Fruit fly (Drosophila melanogaster) whole organism, larva: ENCODE measurements around the gene Akt.

Experiments used
- noc ChIP-seq: fragments of 200-800 bp; sonication (Bioruptor generic); optimal IDR thresholded peaks from 3 replicates; lab custom pipeline; 2019; ENCODE audit warnings: missing biosample characterization, mild to moderate bottlenecking, missing genetic modification characterization, moderate library complexity

The Akt gene

dm6 chr3R:16098333-16099267 lies at the start of gene Akt, which contains the start of gene Mhcl:
Gene Akt (plus strand): TSS chr3R:16099228.
Gene Mhcl (minus strand): TSS chr3R:16098761.
- no peak for TF ChIP-seq noc (tag; lab: Kevin White, UChicago)

- TF ChIP-seq noc (tag; lab: Kevin White, UChicago): peak; percentile 36
These were observed 49.7 kb upstream of the Akt start, which contains the start of the genes IKKbeta and CG5013 for dm6 chr3R:16049369-16049768. Gene IKKbeta (minus strand): TSS chr3R:16049421. Gene CG5013 (plus strand): TSS chr3R:16049670.

DNA sequence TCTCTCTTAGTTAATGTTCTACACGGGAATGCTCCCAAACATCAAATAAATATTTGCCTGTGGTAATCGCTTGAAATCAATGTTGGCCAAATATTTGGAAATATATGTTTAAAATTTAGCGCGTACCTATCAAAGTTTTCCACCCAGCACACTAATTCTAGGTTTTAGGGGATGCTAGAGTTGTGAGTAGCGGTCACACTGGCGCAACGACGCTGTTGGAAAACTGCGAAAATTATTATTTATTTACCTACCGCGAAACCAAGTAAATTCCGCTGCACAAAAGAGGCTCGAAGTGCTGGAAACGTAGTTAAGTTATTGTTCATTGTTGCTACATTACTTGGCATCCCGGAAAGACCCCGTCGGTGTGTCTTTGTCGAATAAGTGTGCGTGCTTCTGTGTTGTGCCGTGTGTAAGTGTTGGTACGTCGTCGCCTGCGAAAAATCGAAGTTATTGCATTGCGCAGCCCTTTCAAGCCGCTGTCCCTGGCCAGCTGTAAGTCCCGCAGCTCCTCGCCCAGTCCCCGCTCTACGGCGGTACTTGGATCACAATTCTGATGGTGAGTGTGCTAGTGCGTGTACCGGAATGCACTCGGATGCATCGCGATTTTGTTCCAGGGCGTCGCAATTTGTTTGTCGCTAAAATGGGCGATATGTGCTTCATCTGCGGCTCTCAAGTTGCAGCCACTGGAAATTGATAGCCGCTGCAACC lies 48.3 kb upstream of the Akt start, which contains the start of gene msps:
msps (plus strand) TSS at position 181 of the 708 bp plus-strand sequence.
- no peak for TF ChIP-seq noc (tag; lab: Kevin White, UChicago)

dm6 chr3R:16051329-16051679 lies 47.7 kb upstream of the Akt start:
- no peak for TF ChIP-seq noc (tag; lab: Kevin White, UChicago)

DNA sequence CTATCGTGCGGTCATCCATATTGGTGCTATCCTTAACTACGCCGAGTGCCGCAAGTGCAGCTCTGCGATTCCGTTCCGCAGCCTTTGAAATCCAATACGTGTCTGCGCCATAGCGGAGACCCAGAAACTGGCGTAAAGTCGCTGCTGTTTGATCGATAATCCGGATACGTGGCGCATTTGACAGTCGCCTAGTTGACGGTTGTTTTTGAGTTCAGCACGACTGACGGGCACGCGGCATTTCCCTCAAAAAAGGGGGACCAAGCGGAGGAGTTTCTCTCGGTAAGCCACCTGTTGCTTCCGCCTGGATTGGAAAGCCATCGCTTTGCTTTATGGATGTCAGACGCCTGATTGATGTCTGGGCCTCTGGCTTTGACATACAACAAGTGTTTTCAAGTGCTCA lies 31.5 kb upstream of the Akt start, which contains the start of gene CG10185:
CG10185 (minus strand) TSS at position 101 of the 400 bp plus-strand sequence.
- TF ChIP-seq noc (tag; lab: Kevin White, UChicago): no peak

- no peak for TF ChIP-seq noc (tag; lab: Kevin White, UChicago)
These were observed 29.8 kb upstream of the Akt start for dm6 chr3R:16069266-16069665.

dm6 chr3R:16071689-16072580 lies 27.1 kb upstream of the Akt start:
- TF ChIP-seq noc (tag; lab: Kevin White, UChicago): no peak

DNA sequence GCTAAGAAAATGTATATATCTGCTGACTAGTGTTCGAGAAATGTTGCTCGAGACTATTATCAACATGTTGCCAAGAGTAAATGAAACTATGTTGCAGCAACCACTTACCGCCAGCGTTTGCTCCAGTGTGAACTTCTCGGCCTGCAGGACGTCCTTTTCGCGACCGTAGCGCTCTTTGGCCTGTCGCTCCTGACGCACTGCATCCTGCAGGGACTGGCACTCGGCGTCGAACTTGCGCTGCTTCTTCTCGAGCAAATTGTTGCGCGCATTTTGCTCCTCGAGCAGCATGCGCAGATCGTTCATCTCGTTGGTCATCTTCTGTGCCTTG lies 26.5 kb upstream of the Akt start:
- no peak for TF ChIP-seq noc (tag; lab: Kevin White, UChicago)

dm6 chr3R:16074122-16074521 lies 24.9 kb upstream of the Akt start:
- no peak for TF ChIP-seq noc (tag; lab: Kevin White, UChicago)

DNA sequence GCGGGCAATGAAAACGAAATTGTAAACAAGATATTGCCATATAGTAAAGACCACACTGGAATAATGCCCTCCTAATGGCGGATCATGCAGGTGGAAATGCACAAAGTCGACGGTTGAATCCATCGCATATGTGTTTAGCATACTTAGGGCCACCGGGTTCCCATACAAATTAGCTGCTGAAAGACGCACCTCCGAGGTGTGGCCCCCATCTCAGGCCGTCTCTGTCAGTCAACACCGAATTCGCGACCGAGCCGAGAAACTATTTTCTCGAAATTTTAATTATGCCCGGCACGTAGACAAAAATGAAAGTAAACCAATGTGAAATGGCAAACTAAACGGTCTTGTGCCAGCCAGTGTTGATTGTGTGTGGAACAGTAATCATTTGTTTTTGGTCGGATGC lies 20.8 kb upstream of the Akt start:
- TF ChIP-seq noc (tag; lab: Kevin White, UChicago): no peak

- TF ChIP-seq noc (tag; lab: Kevin White, UChicago): no peak
These were observed 18.0 kb upstream of the Akt start, which contains the start of gene CG32855 for dm6 chr3R:16080942-16081589. Gene CG32855 (minus strand): TSS chr3R:16080992.

- TF ChIP-seq noc (tag; lab: Kevin White, UChicago): no peak
These were observed 16.6 kb upstream of the Akt start for dm6 chr3R:16082384-16082783.

- TF ChIP-seq noc (tag; lab: Kevin White, UChicago): no peak
These were observed 15.4 kb upstream of the Akt start, which contains the start of gene sxe2 for dm6 chr3R:16083578-16083977. Gene sxe2 (plus strand): TSS chr3R:16083878.

dm6 chr3R:16091910-16092627 lies 7.0 kb upstream of the Akt start:
- no peak for TF ChIP-seq noc (tag; lab: Kevin White, UChicago)
